Worm (Caenorhabditis elegans) whole organism, midembryonic: ENCODE data around the gene F59A6.4.

Experiments used
- T22C8.4 ChIP-seq: fragments of 200-800 bp; sonication (Bioruptor generic); IDR thresholded peaks from 2 replicates; pipeline ENCODE4 v1.3.6; 2022; ENCODE audit warnings: missing genetic modification characterization, missing compliant biosample characterization
- flt-1 ChIP-seq: fragments of 200-800 bp; sonication (Bioruptor generic); IDR thresholded peaks from 2 replicates; pipeline ENCODE4 v1.3.6; 2022; ENCODE audit warnings: missing genetic modification characterization, missing compliant biosample characterization
- med-1 ChIP-seq: sonication (generic microtip); optimal IDR thresholded peaks from 2 replicates; lab custom pipeline; 2017; ENCODE audit warnings: missing genetic modification characterization, mild to moderate bottlenecking, missing compliant biosample characterization, antibody characterized with exemption, missing genetic modification reagents; ENCODE audit not compliant: insufficient read depth
- ref-1 ChIP-seq: fragments of 200-800 bp; sonication (Bioruptor generic); conservative IDR thresholded peaks from 2 replicates; pipeline ENCODE4 v1.3.6; 2022; ENCODE audit warnings: missing genetic modification reagents, missing genetic modification characterization, missing compliant biosample characterization
- tab-1 ChIP-seq: fragments of 200-800 bp; sonication (Bioruptor generic); IDR thresholded peaks from 2 replicates; pipeline ENCODE4 v1.3.6; 2022; ENCODE audit warnings: missing genetic modification characterization, missing compliant biosample characterization
- ztf-23 ChIP-seq: fragments of 200-800 bp; sonication (Bioruptor generic); IDR thresholded peaks from 2 replicates; pipeline ENCODE4 v1.3.6; 2022; ENCODE audit warnings: missing genetic modification reagents, missing genetic modification characterization, missing compliant biosample characterization

- no peak for TF ChIP-seq ztf-23 (GFP tag; lab: Robert Waterston, UW)
- no peak for TF ChIP-seq tab-1 (GFP tag; lab: Robert Waterston, UW)
- no peak for TF ChIP-seq ref-1 (GFP tag; lab: Robert Waterston, UW)
- no peak for TF ChIP-seq med-1 (GFP tag; lab: Kevin White, UChicago)
- TF ChIP-seq flt-1: no peak
- no peak for TF ChIP-seq T22C8.4 (GFP tag; lab: Robert Waterston, UW)
Observed at ce11 chrII:4986664-4987063, 18.2 kb upstream of the F59A6.4 start.
